Worm (Caenorhabditis elegans) whole organism, L3 larva: ENCODE measurements around the gene spin-4.

Source experiments
- R02D3.7 ChIP-seq: fragments of 150-350 bp; optimal IDR thresholded peaks from 2 replicates; lab custom pipeline; 2014; ENCODE audit warnings: missing biosample characterization, missing genetic modification characterization
- mdl-1 ChIP-seq: fragments of 150-350 bp; optimal IDR thresholded peaks from 2 replicates; lab custom pipeline; 2014; ENCODE audit warnings: missing biosample characterization, missing genetic modification characterization
- sea-2 ChIP-seq: fragments of 150-350 bp; sonication (generic microtip); optimal IDR thresholded peaks from 4 replicates; lab custom pipeline; 2014; ENCODE audit warnings: missing biosample characterization, missing genetic modification reagents, missing genetic modification characterization

DNA sequence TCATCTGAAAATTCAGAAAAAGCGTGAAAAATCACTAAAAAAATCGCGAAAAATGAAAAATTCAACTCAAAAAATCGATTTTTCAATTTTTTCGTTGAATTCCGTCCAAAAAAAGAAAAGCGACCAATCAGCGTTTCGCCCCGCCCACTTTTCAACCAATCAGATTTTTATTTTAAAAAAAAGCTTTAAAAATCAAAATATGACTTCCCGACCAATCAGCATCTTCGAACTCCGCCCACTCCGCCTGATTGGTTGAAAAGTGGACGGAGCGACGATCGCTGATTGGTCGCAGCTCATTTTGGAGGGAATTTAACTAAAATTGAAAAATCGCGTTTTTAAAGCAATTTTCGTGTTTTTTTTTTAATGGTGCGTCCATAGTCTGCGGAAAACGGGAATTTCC lies 14.3 kb downstream of the spin-4 start:
- TF ChIP-seq R02D3.7 (tag; lab: Kevin White, UChicago) (no peak), sea-2 (GFP tag; lab: Kevin White, UChicago) (no peak), mdl-1 (tag; lab: Kevin White, UChicago) (no peak)
